Worm (Caenorhabditis elegans) whole organism, late embryonic: ENCODE results near the gene str-174.

Source experiments
- K02D7.2 ChIP-seq: sonication (generic microtip); optimal IDR thresholded peaks from 2 replicates; lab custom pipeline; 2017; ENCODE audit warnings: mild to moderate bottlenecking, missing genetic modification characterization, missing compliant biosample characterization
- ahr-1 ChIP-seq: sonication (generic microtip); optimal IDR thresholded peaks from 2 replicates; lab custom pipeline; 2016; ENCODE audit warnings: missing genetic modification characterization, missing compliant biosample characterization
- ama-1 ChIP-seq: fragments of 150-350 bp; optimal IDR thresholded peaks from 2 replicates; lab custom pipeline; 2014
- ceh-9 ChIP-seq: sonication (generic microtip); optimal IDR thresholded peaks from 2 replicates; lab custom pipeline; 2016; ENCODE audit warnings: mild to moderate bottlenecking, missing genetic modification characterization, inconsistent platforms, missing compliant biosample characterization
- dve-1 ChIP-seq: sonication (generic microtip); optimal IDR thresholded peaks from 2 replicates; lab custom pipeline; 2017; ENCODE audit warnings: antibody characterized with exemption, mild to moderate bottlenecking, missing genetic modification characterization, missing compliant biosample characterization
- elt-4 ChIP-seq: sonication (generic microtip); optimal IDR thresholded peaks from 2 replicates; lab custom pipeline; 2016; ENCODE audit warnings: missing genetic modification characterization, missing compliant biosample characterization
- eyg-1 ChIP-seq: sonication (generic microtip); optimal IDR thresholded peaks from 2 replicates; lab custom pipeline; 2016; ENCODE audit warnings: missing genotype, missing genetic modification characterization, missing compliant biosample characterization
- lin-11 ChIP-seq: fragments of 200-800 bp; sonication (Bioruptor generic); optimal IDR thresholded peaks from 2 replicates; lab custom pipeline; 2018; ENCODE audit warnings: mild to moderate bottlenecking, missing genetic modification characterization, missing compliant biosample characterization
- nhr-11 ChIP-seq: fragments of 150-350 bp; optimal IDR thresholded peaks from 2 replicates; lab custom pipeline; 2014; ENCODE audit warnings: missing biosample characterization, missing genetic modification characterization
- pha-4 ChIP-seq: fragments of 150-350 bp; optimal IDR thresholded peaks from 2 replicates; lab custom pipeline; 2018; ENCODE audit warnings: missing biosample characterization, missing genetic modification reagents, missing genetic modification characterization
- pqm-1 ChIP-seq: sonication (generic microtip); optimal IDR thresholded peaks from 2 replicates; lab custom pipeline; 2016; ENCODE audit warnings: missing genetic modification characterization, missing compliant biosample characterization
- unc-55 ChIP-seq: sonication (generic microtip); optimal IDR thresholded peaks from 2 replicates; lab custom pipeline; 2017; ENCODE audit warnings: missing biosample characterization, missing genetic modification reagents, missing genetic modification characterization
- ztf-16 ChIP-seq: sonication (generic microtip); optimal IDR thresholded peaks from 2 replicates; lab custom pipeline; 2017; ENCODE audit warnings: missing genetic modification characterization, missing compliant biosample characterization

DNA sequence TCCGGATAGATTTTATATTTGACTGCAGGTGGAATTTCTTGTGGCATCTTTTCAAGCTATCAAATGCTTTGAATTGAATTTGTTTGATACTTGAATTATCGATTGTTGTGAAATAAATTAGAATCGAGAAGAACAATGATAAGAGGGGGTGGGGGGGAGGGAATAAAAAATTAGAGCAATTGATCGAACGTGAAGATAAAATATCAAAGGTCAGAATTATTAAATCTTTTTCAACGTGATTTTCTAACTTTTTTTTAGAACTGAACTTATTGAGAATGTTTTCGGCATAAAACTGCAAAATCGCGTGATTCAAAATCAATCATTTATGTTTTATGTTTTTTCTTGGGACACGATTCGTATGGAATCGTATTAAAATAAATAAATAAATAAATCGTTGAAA lies 47.3 kb downstream of the str-174 start, which contains the start of gene mpz-4:
- no peak for TF ChIP-seq ama-1 (lab: Kevin White, UChicago)
- no peak for TF ChIP-seq pha-4 (tag; lab: Kevin White, UChicago)
- no peak for TF ChIP-seq ceh-9 (tag; lab: Kevin White, UChicago)
- TF ChIP-seq unc-55 (GFP tag; lab: Kevin White, UChicago) = no peak
- no peak for TF ChIP-seq pqm-1
- no peak for TF ChIP-seq lin-11 (tag; lab: Kevin White, UChicago)
- no peak for TF ChIP-seq elt-4
- no peak for TF ChIP-seq nhr-11 (tag; lab: Kevin White, UChicago)
- TF ChIP-seq ahr-1 = no peak
- TF ChIP-seq ztf-16 (tag; lab: Kevin White, UChicago) = no peak
- TF ChIP-seq dve-1 (tag; lab: Kevin White, UChicago) = no peak
- no peak for TF ChIP-seq K02D7.2 (tag; lab: Kevin White, UChicago)
- TF ChIP-seq eyg-1 (tag; lab: Kevin White, UChicago) = no peak
